Worm (Caenorhabditis elegans): ENCODE results near the gene W02F12.4.

DNA sequence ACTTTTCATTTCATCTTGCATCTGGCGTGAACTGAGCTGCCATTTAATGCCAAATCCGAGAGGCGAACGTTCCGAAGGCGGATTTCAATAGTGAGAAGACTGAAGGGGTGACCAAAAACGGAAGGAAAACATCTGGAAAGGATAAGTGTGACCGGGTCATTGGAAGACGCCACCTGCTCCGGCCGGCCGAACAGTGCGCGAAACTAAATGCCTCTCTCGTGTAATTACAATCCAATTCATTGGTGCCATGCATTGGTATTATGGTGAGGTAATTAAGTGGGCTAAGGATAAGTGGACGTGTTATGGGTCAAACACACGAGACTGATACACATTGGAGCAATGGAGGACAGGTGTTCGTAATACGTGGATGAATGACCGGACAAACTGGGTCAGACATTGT is 22.2 kb downstream of the W02F12.4 start:
- no peak for TF ChIP-seq ama-1 (optimal IDR thresholded peaks at IDR 0.05)
- TF ChIP-seq hnd-1 (tag; optimal IDR thresholded peaks at IDR 0.05): no peak
- TF ChIP-seq scrt-1 (GFP tag; IDR thresholded peaks at IDR 0.05): no peak
- no peak for TF ChIP-seq B0310.2 (tag; optimal IDR thresholded peaks at IDR 0.05)
- no peak for TF ChIP-seq aly-1 (tag; optimal IDR thresholded peaks at IDR 0.05)
